Worm (Caenorhabditis elegans): Measurements from ENCODE around the gene nhr-225.
"Not testable (repeated sequence)": the region's sequence is repeated elsewhere in the genome, so short reads cannot be mapped to it uniquely, and the experiment has no call there.

The nhr-225 gene

DNA sequence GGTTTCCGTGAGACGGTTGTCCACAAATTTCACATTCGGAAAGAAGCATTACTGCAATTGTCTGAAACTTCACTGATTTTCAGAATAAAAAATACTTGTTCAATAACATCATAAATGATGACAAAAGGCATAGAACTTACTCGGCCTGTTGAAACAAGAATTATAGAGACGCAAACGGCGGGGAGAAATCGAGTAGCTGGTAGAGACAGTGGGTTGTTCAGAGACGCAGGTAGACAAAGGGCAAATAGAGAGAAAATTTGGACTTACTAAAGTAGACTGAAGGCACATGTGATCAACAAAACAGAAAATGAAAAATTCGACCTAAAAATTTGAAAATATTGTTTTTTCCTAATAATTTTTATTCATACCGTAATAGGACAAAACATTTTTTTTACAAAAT, 30.5 kb downstream of the nhr-225 start, which contains the start of gene nhr-182:
TSS of gene nhr-182 (minus strand) at position 178 of the 400 bp plus-strand sequence.
- no peak for TF ChIP-seq mec-3 (tag; optimal IDR thresholded peaks at IDR 0.05; ENCODE audit: borderline replicate concordance)
- TF ChIP-seq fkh-6 (tag; optimal IDR thresholded peaks at IDR 0.05): no peak
- TF ChIP-seq ceh-6 (GFP tag; optimal IDR thresholded peaks at IDR 0.05): no peak
- TF ChIP-seq C08G9.2 (tag; optimal IDR thresholded peaks at IDR 0.05): no peak
- no peak for TF ChIP-seq elt-4 (tag; optimal IDR thresholded peaks at IDR 0.05)
- no peak for TF ChIP-seq sdc-2 (tag; optimal IDR thresholded peaks at IDR 0.05)
- TF ChIP-seq sox-2 (GFP tag; IDR thresholded peaks at IDR 0.05): no peak
- TF ChIP-seq T23F11.4 (GFP tag; optimal IDR thresholded peaks at IDR 0.05): no peak
- no peak for TF ChIP-seq ttx-3 (tag; optimal IDR thresholded peaks at IDR 0.05)
- no peak for TF ChIP-seq ceh-48 (tag; optimal IDR thresholded peaks at IDR 0.05)
- TF ChIP-seq ceh-24 (tag; optimal IDR thresholded peaks at IDR 0.05): no peak
- no peak for TF ChIP-seq pax-1 (tag; optimal IDR thresholded peaks at IDR 0.05)

DNA sequence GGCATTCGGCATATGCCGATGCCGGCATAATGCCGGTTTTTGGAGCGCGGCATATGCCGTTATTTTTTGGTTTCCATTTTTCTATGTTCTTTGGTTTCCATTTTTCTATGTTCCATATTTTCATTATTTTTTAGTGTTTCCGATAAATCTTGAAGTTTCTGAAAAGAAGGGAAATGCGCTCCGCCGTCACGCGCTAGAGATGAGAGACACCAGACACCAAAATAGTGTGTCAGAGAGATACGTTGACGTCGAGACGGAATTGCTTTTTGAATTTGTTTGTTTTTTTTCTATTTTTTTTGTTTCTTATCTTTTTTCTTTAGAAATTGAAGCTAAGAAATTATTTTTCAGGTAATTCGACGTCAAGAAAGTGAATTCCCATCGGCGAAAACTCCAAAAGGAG, 35.1 kb downstream of the nhr-225 start, which contains the start of gene F41B5.1:
TSS of gene F41B5.1 (plus strand) at position 343 of the 400 bp plus-strand sequence.
- TF ChIP-seq pros-1, sox-4, elt-2 (tag; optimal IDR thresholded peaks at IDR 0.05): not testable (repeated sequence)

DNA sequence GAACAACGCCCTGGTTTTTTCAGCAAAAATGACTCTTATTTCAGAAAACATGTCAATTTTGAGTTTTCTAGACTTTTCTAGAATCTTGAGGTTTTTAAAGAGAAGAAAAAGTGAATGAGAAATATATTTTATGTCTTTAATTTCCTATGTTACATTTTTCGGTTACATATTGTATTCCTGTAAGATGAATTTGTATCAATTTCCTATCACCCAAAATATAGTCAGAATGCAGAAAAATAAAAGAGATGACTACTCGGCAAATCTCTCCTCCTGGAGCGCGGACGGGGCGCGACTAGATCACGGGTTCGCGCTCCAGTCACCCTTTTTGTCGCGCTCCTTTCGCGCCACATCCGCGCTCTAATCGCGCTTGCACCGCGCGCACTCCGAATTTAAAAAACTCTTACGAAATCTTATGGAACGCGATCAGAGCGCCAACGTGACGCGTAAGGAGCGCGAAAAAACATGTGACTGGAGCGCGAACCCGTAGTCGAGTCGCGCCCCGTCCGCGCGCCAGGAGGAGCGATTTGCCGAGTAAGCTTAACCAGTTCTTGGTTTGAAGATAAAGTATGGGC, 35.6 kb downstream of the nhr-225 start, which contains the start of gene str-253:
TSS of gene str-253 (minus strand) at position 51 of the 572 bp plus-strand sequence.
- no peak for TF ChIP-seq nhr-11 (tag; optimal IDR thresholded peaks at IDR 0.05)
- TF ChIP-seq sox-2 (GFP tag; IDR thresholded peaks at IDR 0.05): no peak
- no peak for TF ChIP-seq pat-9 (tag; optimal IDR thresholded peaks at IDR 0.05)
- no peak for TF ChIP-seq dve-1 (tag; optimal IDR thresholded peaks at IDR 0.05)
- no peak for TF ChIP-seq nfya-1 (tag; optimal IDR thresholded peaks at IDR 0.05)

DNA sequence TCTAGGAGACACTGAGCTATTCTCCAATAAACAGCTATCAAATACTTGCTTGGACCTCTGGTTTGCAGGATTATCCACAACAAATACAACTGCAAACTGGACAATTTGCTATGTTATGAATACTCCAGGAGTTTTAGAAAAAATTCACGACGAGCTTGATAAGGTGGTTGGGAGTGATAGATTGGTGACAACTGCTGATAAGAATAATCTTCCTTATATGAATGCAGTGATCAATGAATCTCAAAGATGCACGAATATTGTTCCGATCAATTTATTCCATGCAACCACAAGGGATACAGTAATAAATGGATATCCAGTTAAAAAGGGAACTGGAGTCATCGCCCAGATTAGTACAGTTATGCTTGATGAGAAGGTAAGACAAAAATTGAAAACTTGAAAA, 38.5 kb downstream of the nhr-225 start:
- no peak for TF ChIP-seq odd-2 (tag; optimal IDR thresholded peaks at IDR 0.05)
- no peak for TF ChIP-seq ceh-48 (tag; optimal IDR thresholded peaks at IDR 0.05)
- TF ChIP-seq sox-4 (tag; optimal IDR thresholded peaks at IDR 0.05): no peak

DNA sequence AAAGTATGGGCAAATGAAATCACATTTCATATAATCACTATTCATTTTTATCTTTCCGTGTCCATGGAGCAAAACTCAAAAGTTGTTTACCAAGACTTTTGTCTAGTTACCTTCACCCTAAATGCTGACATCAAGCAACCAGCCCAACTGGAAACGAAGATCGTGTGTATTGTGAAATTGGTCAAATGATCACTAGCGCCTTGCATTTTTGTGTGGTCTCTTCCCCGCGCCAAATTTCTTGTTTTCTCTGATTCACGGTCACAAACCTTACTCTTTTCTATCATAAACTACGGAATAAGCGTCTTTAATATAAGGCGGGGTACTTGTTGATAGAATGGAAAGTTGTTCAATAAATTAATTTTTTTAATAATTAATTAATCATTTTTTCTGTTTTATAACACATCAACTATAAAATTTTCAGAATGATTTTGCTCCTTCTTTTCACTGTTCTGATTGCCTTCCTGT, 40.1 kb downstream of the nhr-225 start, which contains the start of gene cyp-33C7:
TSS of gene cyp-33C7 (plus strand) at position 415 of the 465 bp plus-strand sequence.
- TF ChIP-seq elt-2 (tag; optimal IDR thresholded peaks at IDR 0.05): no peak
- no peak for TF ChIP-seq ceh-24 (tag; optimal IDR thresholded peaks at IDR 0.05)
- no peak for TF ChIP-seq ets-4 (tag; optimal IDR thresholded peaks at IDR 0.05)

DNA sequence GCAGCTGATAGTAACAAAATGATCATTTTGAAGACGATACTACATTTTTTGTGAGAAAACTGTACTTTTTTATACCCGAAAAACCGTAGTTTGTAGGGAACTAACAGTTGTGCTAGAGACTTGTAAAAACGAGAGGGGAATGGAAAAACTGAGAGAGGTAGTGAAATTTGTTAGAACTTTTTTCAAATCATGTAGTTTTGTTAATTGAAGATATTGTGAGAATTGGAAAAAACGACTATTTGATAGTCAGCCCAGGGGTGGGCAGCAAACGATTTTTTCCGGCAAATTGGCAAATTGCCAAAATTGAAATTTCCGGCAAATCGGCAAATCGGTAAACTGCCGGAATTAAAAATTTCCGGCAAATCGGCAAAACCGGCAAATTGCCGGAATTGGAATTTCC, 41.0 kb downstream of the nhr-225 start, which contains the start of gene cyp-33C6:
TSS of gene cyp-33C6 (minus strand) at position 101 of the 400 bp plus-strand sequence.
- TF ChIP-seq ceh-9 (tag; optimal IDR thresholded peaks at IDR 0.05) (no peak), lim-6 (tag; optimal IDR thresholded peaks at IDR 0.05) (no peak), sox-4 (tag; optimal IDR thresholded peaks at IDR 0.05) (no peak), ceh-22 (tag; optimal IDR thresholded peaks at IDR 0.05) (no peak), ceh-30 (tag; optimal IDR thresholded peaks at IDR 0.05) (no peak), ahr-1 (tag; optimal IDR thresholded peaks at IDR 0.05) (no peak), tbx-7 (tag; optimal IDR thresholded peaks at IDR 0.05) (no peak), ztf-16 (tag; optimal IDR thresholded peaks at IDR 0.05) (no peak), ref-2 (tag; optimal IDR thresholded peaks at IDR 0.05) (no peak), ceh-18 (tag; optimal IDR thresholded peaks at IDR 0.05) (no peak), ceh-34 (tag; optimal IDR thresholded peaks at IDR 0.05) (no peak), npax-4 (tag; optimal IDR thresholded peaks at IDR 0.05) (no peak), che-1 (tag; optimal IDR thresholded peaks at IDR 0.05) (no peak), dmd-4 (tag; optimal IDR thresholded peaks at IDR 0.05; ENCODE audit: borderline replicate concordance) (no peak), zip-5 (tag; optimal IDR thresholded peaks at IDR 0.05) (no peak), unc-86 (tag; optimal IDR thresholded peaks at IDR 0.05) (no peak), unc-3 (GFP tag; conservative IDR thresholded peaks at IDR 0.05) (no peak), unc-3 (tag; optimal IDR thresholded peaks at IDR 0.05) (no peak), ceh-6 (GFP tag; optimal IDR thresholded peaks at IDR 0.05) (no peak)

Data from whole organism, late embryonic.